Worm (Caenorhabditis elegans) whole organism, late embryonic: ENCODE results near the gene gst-34.
"Not testable (repeated sequence)": the region's sequence is repeated elsewhere in the genome, so short reads cannot be mapped to it uniquely, and the experiment has no call there.

Experiments
- C08G9.2 ChIP-seq: sonication (generic microtip); optimal IDR thresholded peaks from 2 replicates; lab custom pipeline; 2016; ENCODE audit warnings: mild to moderate bottlenecking, missing genetic modification characterization, moderate library complexity, missing compliant biosample characterization
- C38D4.7 ChIP-seq: fragments of 200-800 bp; sonication (Bioruptor generic); optimal IDR thresholded peaks from 2 replicates; lab custom pipeline; 2018; ENCODE audit warnings: mild to moderate bottlenecking, missing genetic modification characterization, moderate library complexity, missing compliant biosample characterization
- K02D7.2 ChIP-seq: sonication (generic microtip); optimal IDR thresholded peaks from 2 replicates; lab custom pipeline; 2017; ENCODE audit warnings: mild to moderate bottlenecking, missing genetic modification characterization, missing compliant biosample characterization
- K09A11.1 ChIP-seq: sonication (generic microtip); optimal IDR thresholded peaks from 2 replicates; lab custom pipeline; 2017; ENCODE audit warnings: antibody characterized with exemption, mild to moderate bottlenecking, missing genetic modification characterization, missing compliant biosample characterization; ENCODE audit not compliant: insufficient read depth
- T23F11.4 ChIP-seq: fragments of 200-800 bp; sonication (Bioruptor generic); optimal IDR thresholded peaks from 2 replicates; lab custom pipeline; 2018; ENCODE audit warnings: mild to moderate bottlenecking, missing genetic modification characterization, missing compliant biosample characterization
- ama-1 ChIP-seq: fragments of 150-350 bp; optimal IDR thresholded peaks from 2 replicates; lab custom pipeline; 2014
- ceh-14 ChIP-seq: sonication (generic microtip); optimal IDR thresholded peaks from 2 replicates; lab custom pipeline; 2016; ENCODE audit warnings: missing genotype, missing genetic modification characterization, missing compliant biosample characterization
- ceh-18 ChIP-seq: sonication (generic microtip); optimal IDR thresholded peaks from 2 replicates; lab custom pipeline; 2016; ENCODE audit warnings: missing genetic modification characterization, missing compliant biosample characterization
- ceh-19 ChIP-seq: fragments of 200-800 bp; sonication (Bioruptor generic); optimal IDR thresholded peaks from 2 replicates; lab custom pipeline; 2018; ENCODE audit warnings: mild to moderate bottlenecking, missing genetic modification characterization, missing compliant biosample characterization
- ceh-22 ChIP-seq: sonication (generic microtip); optimal IDR thresholded peaks from 2 replicates; lab custom pipeline; 2017; ENCODE audit warnings: missing biosample characterization, missing genetic modification characterization
- ceh-24 ChIP-seq: sonication (generic microtip); optimal IDR thresholded peaks from 2 replicates; lab custom pipeline; 2016; ENCODE audit warnings: mild to moderate bottlenecking, missing genetic modification characterization, missing compliant biosample characterization
- ceh-30 ChIP-seq: fragments of 150-350 bp; optimal IDR thresholded peaks from 2 replicates; lab custom pipeline; 2014; ENCODE audit warnings: missing biosample characterization, missing genetic modification characterization
- ceh-31 ChIP-seq: sonication (generic microtip); optimal IDR thresholded peaks from 2 replicates; lab custom pipeline; 2016; ENCODE audit warnings: missing genetic modification characterization, missing compliant biosample characterization
- ceh-45 ChIP-seq: fragments of 200-800 bp; sonication (Bioruptor generic); IDR thresholded peaks from 2 replicates; pipeline ENCODE4 v1.3.6; 2022; ENCODE audit warnings: missing genetic modification reagents, missing genetic modification characterization, missing compliant biosample characterization
- ceh-48 ChIP-seq: sonication (generic microtip); optimal IDR thresholded peaks from 2 replicates; lab custom pipeline; 2016; ENCODE audit warnings: missing genetic modification characterization, inconsistent platforms, missing compliant biosample characterization
- ceh-9 ChIP-seq: sonication (generic microtip); optimal IDR thresholded peaks from 2 replicates; lab custom pipeline; 2016; ENCODE audit warnings: mild to moderate bottlenecking, missing genetic modification characterization, inconsistent platforms, missing compliant biosample characterization
- ets-4 ChIP-seq: sonication (generic microtip); optimal IDR thresholded peaks from 2 replicates; lab custom pipeline; 2016; ENCODE audit warnings: missing genetic modification characterization, missing compliant biosample characterization
- eyg-1 ChIP-seq: sonication (generic microtip); optimal IDR thresholded peaks from 2 replicates; lab custom pipeline; 2016; ENCODE audit warnings: missing genotype, missing genetic modification characterization, missing compliant biosample characterization
- fax-1 ChIP-seq: sonication (generic microtip); optimal IDR thresholded peaks from 2 replicates; lab custom pipeline; 2016; ENCODE audit warnings: missing genotype, missing genetic modification characterization, missing compliant biosample characterization
- gmeb-2 ChIP-seq: sonication (generic microtip); optimal IDR thresholded peaks from 2 replicates; lab custom pipeline; 2016; ENCODE audit warnings: missing genetic modification characterization, inconsistent platforms, missing compliant biosample characterization
- hlh-13 ChIP-seq: fragments of 200-800 bp; sonication (Bioruptor generic); optimal IDR thresholded peaks from 2 replicates; lab custom pipeline; 2018; ENCODE audit warnings: mild to moderate bottlenecking, missing genetic modification characterization, missing compliant biosample characterization
- hlh-30 ChIP-seq: sonication (generic microtip); optimal IDR thresholded peaks from 2 replicates; lab custom pipeline; 2017; ENCODE audit warnings: antibody characterized with exemption, missing genetic modification characterization, missing compliant biosample characterization; ENCODE audit not compliant: insufficient read depth
- hlh-6 ChIP-seq: sonication (generic microtip); optimal IDR thresholded peaks from 2 replicates; lab custom pipeline; 2016; ENCODE audit warnings: missing genotype, missing genetic modification characterization, missing compliant biosample characterization
- lim-6 ChIP-seq: sonication (generic microtip); optimal IDR thresholded peaks from 2 replicates; lab custom pipeline; 2016; ENCODE audit warnings: missing genetic modification characterization, missing compliant biosample characterization
- lin-11 ChIP-seq: fragments of 200-800 bp; sonication (Bioruptor generic); optimal IDR thresholded peaks from 2 replicates; lab custom pipeline; 2018; ENCODE audit warnings: mild to moderate bottlenecking, missing genetic modification characterization, missing compliant biosample characterization
- madf-2 ChIP-seq: sonication (generic microtip); optimal IDR thresholded peaks from 2 replicates; lab custom pipeline; 2017; ENCODE audit warnings: missing genetic modification characterization, missing compliant biosample characterization
- mec-3 ChIP-seq: sonication (generic microtip); optimal IDR thresholded peaks from 2 replicates; lab custom pipeline; 2016; ENCODE audit warnings: borderline replicate concordance, missing genetic modification characterization, missing compliant biosample characterization
- nhr-11 ChIP-seq: fragments of 150-350 bp; optimal IDR thresholded peaks from 2 replicates; lab custom pipeline; 2014; ENCODE audit warnings: missing biosample characterization, missing genetic modification characterization
- nhr-232 ChIP-seq: sonication (generic microtip); optimal IDR thresholded peaks from 2 replicates; lab custom pipeline; 2016; ENCODE audit warnings: missing genetic modification characterization, missing compliant biosample characterization
- npax-4 ChIP-seq: sonication (generic microtip); optimal IDR thresholded peaks from 2 replicates; lab custom pipeline; 2016; ENCODE audit warnings: missing genetic modification characterization, missing compliant biosample characterization
- pat-9 ChIP-seq: fragments of 200-800 bp; sonication (Bioruptor generic); optimal IDR thresholded peaks from 2 replicates; lab custom pipeline; 2018; ENCODE audit warnings: mild to moderate bottlenecking, missing genetic modification characterization, moderate library complexity, missing compliant biosample characterization
- pha-2 ChIP-seq: sonication (generic microtip); optimal IDR thresholded peaks from 2 replicates; lab custom pipeline; 2017; ENCODE audit warnings: mild to moderate bottlenecking, missing genetic modification characterization, missing compliant biosample characterization
- pqm-1 ChIP-seq: sonication (generic microtip); optimal IDR thresholded peaks from 2 replicates; lab custom pipeline; 2016; ENCODE audit warnings: missing genetic modification characterization, missing compliant biosample characterization
- pros-1 ChIP-seq: fragments of 150-350 bp; optimal IDR thresholded peaks from 2 replicates; lab custom pipeline; 2014; ENCODE audit warnings: missing biosample characterization, missing genetic modification reagents, missing genetic modification characterization
- ref-2 ChIP-seq: sonication (generic microtip); optimal IDR thresholded peaks from 2 replicates; lab custom pipeline; 2016; ENCODE audit warnings: missing genetic modification characterization, missing compliant biosample characterization
- rnt-1 ChIP-seq: sonication (generic microtip); optimal IDR thresholded peaks from 2 replicates; lab custom pipeline; 2016; ENCODE audit warnings: missing genetic modification characterization, missing compliant biosample characterization
- sdc-2 ChIP-seq: sonication (generic microtip); optimal IDR thresholded peaks from 2 replicates; lab custom pipeline; 2016; ENCODE audit warnings: missing genotype, missing genetic modification characterization, missing compliant biosample characterization
- sox-2 ChIP-seq: fragments of 200-800 bp; sonication (Bioruptor generic); IDR thresholded peaks from 2 replicates; pipeline ENCODE4 v1.3.6; 2022; ENCODE audit warnings: missing genetic modification reagents, missing genetic modification characterization, missing compliant biosample characterization
- sox-4 ChIP-seq: sonication (generic microtip); optimal IDR thresholded peaks from 2 replicates; lab custom pipeline; 2017; ENCODE audit warnings: mild to moderate bottlenecking, missing genetic modification characterization, inconsistent platforms, missing compliant biosample characterization
- syd-9 ChIP-seq: sonication (generic microtip); optimal IDR thresholded peaks from 2 replicates; lab custom pipeline; 2016; ENCODE audit warnings: mild to moderate bottlenecking, missing genetic modification characterization, moderate library complexity, missing compliant biosample characterization
- tbx-7 ChIP-seq: sonication (generic microtip); optimal IDR thresholded peaks from 2 replicates; lab custom pipeline; 2016; ENCODE audit warnings: missing genotype, missing genetic modification characterization, missing compliant biosample characterization
- ttx-3 ChIP-seq: sonication (generic microtip); optimal IDR thresholded peaks from 2 replicates; lab custom pipeline; 2016; ENCODE audit warnings: missing genetic modification reagents, missing genetic modification characterization, missing compliant biosample characterization
- unc-42 ChIP-seq: sonication (generic microtip); optimal IDR thresholded peaks from 2 replicates; lab custom pipeline; 2016; ENCODE audit warnings: missing genotype, missing genetic modification characterization, missing compliant biosample characterization
- zip-5 ChIP-seq: sonication (generic microtip); optimal IDR thresholded peaks from 2 replicates; lab custom pipeline; 2016; ENCODE audit warnings: missing genetic modification characterization, missing compliant biosample characterization
- ztf-16 ChIP-seq: sonication (generic microtip); optimal IDR thresholded peaks from 2 replicates; lab custom pipeline; 2017; ENCODE audit warnings: missing genetic modification characterization, missing compliant biosample characterization

Gene gst-34

DNA sequence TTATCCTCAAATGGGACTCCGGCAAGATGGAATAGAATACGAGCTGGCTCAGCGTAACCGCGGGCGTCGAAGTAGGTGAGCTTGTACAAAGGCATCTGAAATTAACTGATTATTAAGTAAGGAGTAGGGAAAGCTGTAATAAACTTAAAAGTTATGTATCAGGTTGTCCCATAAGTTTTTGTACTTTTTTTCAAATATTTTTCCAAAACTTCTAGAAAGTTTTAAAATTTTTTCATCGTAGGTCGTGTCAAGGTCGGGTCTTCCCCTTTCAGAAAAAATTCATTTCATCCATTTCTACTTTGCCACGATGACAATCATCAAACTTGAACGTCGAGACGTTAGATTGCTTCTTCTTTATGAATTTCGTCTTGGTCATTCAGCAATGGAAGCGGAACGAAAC is 11.2 kb downstream of the gst-34 start, which contains the start of gene gst-39:
gst-39 (minus strand) TSS at position 101 of the 400 bp plus-strand sequence.
- not testable (repeated sequence) for TF ChIP-seq ets-4, ceh-14, nhr-11 (tag; lab: Kevin White, UChicago)

DNA sequence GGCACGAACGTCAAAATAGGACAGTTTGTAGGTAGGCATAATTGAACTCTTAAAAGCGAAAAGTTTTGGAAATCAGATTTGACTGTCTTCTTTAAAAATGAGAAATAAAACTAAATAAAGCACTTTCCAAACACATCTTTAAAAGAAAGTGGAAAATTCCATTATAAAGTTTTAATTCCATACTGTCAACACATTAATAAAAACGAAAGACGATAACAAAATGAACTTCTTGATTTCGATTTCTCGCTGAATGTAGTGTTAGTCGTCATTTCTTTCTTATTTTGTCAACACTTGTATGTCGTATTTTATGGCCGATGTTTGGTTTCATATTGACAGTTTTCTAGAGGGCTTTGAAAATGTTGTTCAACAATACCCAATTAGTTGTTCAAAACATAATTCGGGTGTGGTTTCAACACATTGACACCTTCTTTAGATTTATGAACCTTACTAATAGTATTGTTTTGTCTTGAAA is 13.2 kb downstream of the gst-34 start, which contains the start of gene gst-29:
gst-29 (minus strand) TSS at position 51 of the 472 bp plus-strand sequence.
- TF ChIP-seq K02D7.2 (tag; lab: Kevin White, UChicago) (no peak), tbx-7 (no peak), fax-1 (tag; lab: Kevin White, UChicago) (no peak), ceh-9 (tag; lab: Kevin White, UChicago) (no peak), npax-4 (no peak), pat-9 (tag; lab: Kevin White, UChicago) (no peak), eyg-1 (no peak), mec-3 (tag; lab: Kevin White, UChicago) (no peak), sdc-2 (tag; lab: Kevin White, UChicago) (no peak), rnt-1 (tag; lab: Kevin White, UChicago) (no peak), gmeb-2 (tag; lab: Kevin White, UChicago) (no peak)

DNA sequence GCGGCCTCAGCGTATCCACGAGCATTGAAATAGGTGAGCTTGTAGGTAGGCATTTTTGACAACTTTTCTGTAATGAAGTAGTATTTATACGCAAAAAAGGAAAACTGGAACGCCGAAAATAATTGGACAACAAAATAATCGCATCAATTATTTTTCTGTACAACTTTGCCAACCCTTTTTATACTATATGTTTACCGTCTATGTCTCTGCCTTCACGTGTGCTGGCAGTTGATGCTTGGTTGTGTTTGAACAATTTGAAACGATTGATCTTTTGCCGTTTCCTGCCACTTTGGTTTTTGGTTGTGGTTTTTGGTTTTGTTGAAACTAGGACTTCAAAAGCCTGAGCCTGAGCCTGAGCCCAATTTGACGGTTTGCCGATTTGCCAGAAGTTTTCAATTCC is 15.7 kb downstream of the gst-34 start, which contains the start of gene gst-28:
gst-28 (minus strand) TSS at position 238 of the 400 bp plus-strand sequence.
- no peak for TF ChIP-seq K02D7.2 (tag; lab: Kevin White, UChicago)
- TF ChIP-seq T23F11.4 (GFP tag; lab: Kevin White, UChicago) = no peak
- no peak for TF ChIP-seq rnt-1 (tag; lab: Kevin White, UChicago)
- no peak for TF ChIP-seq ama-1 (lab: Kevin White, UChicago)
- TF ChIP-seq nhr-232 = no peak
- no peak for TF ChIP-seq ceh-31
- no peak for TF ChIP-seq ceh-48 (tag; lab: Kevin White, UChicago)
- TF ChIP-seq ceh-30 = no peak
- no peak for TF ChIP-seq gmeb-2 (tag; lab: Kevin White, UChicago)
- TF ChIP-seq K09A11.1 = no peak
- TF ChIP-seq pqm-1 (tag; lab: Kevin White, UChicago) = no peak
- no peak for TF ChIP-seq ref-2 (tag; lab: Kevin White, UChicago)
- TF ChIP-seq hlh-13 = no peak
- TF ChIP-seq ceh-22 = no peak
- TF ChIP-seq ceh-19 (GFP tag; lab: Kevin White, UChicago) = no peak
- no peak for TF ChIP-seq unc-42
- TF ChIP-seq, all 69 proteins: peak for 0

DNA sequence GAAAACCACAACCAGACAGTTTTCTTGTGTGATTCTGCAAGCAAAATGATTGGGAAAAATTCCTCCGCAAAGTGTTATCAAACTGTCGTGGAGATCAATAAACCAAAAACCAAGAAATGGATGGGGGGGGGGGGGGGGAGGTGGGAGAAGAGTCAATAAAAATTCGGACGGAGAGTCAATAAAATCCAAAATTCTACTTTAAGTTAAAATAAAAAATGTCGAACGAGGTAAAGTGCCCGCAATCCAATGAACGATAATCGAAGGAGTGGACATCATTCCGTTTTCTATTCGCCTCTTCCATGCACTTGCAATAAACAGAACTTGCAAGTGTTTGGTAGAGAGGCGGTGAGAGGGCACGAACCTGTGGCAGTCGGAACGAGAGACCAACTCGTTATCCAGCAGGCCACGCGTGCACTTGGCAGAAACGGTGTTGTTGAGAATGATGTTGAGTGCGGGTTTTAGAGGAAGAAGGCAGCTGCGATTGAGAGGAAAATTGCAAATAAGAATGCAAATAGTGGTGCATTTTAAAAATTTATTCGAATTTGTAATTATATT is 17.3 kb downstream of the gst-34 start, which contains the start of gene gst-27:
gst-27 (minus strand) TSS at position 51 of the 555 bp plus-strand sequence.
- TF ChIP-seq ztf-16 (tag; lab: Kevin White, UChicago) (peak; percentile 86), nhr-232 (peak; percentile 74), syd-9 (tag; lab: Kevin White, UChicago) (peak; percentile 75), zip-5 (tag; lab: Kevin White, UChicago) (peak; percentile 53), hlh-30 (peak; percentile 52), lim-6 (tag; lab: Kevin White, UChicago) (peak; percentile 47), madf-2 (tag; lab: Kevin White, UChicago) (peak; percentile 72), pat-9 (tag; lab: Kevin White, UChicago) (peak; percentile 81), hlh-6 (tag; lab: Kevin White, UChicago) (peak; percentile 86), ttx-3 (peak; percentile 74), sox-2 (GFP tag; lab: Robert Waterston, UW) (peak; percentile 74), ceh-9 (tag; lab: Kevin White, UChicago) (no peak), C08G9.2 (tag; lab: Kevin White, UChicago) (peak; percentile 75), C38D4.7 (GFP tag; lab: Kevin White, UChicago) (peak; percentile 76), ceh-18 (tag; lab: Kevin White, UChicago) (peak; percentile 83), mec-3 (tag; lab: Kevin White, UChicago) (no peak), npax-4 (peak; percentile 62), gmeb-2 (tag; lab: Kevin White, UChicago) (peak; percentile 76), lin-11 (tag; lab: Kevin White, UChicago) (peak; percentile 77), pha-2 (tag; lab: Kevin White, UChicago) (peak; percentile 54), ceh-24 (tag; lab: Kevin White, UChicago) (peak; percentile 55), ceh-45 (peak; percentile 68), rnt-1 (tag; lab: Kevin White, UChicago) (peak; percentile 82), pros-1 (tag; lab: Kevin White, UChicago) (peak; percentile 57), sox-4 (tag; lab: Kevin White, UChicago) (peak; percentile 87)
